Fruit fly (Drosophila melanogaster) whole organism, adult: ENCODE measurements around the gene CG15296.
A peak's percentile ranks its signal among the peaks of the same experiment; 100 is the strongest.

Experiments used
- CG33017 ChIP-seq: fragments of 200-800 bp; sonication (Bioruptor generic); optimal IDR thresholded peaks from 2 replicates; lab custom pipeline; 2018; ENCODE audit warnings: missing biosample characterization, mild to moderate bottlenecking, missing genetic modification characterization, moderate library complexity
- CG7045 ChIP-seq: fragments of 200-800 bp; sonication (Bioruptor generic); optimal IDR thresholded peaks from 2 replicates; lab custom pipeline; 2017; ENCODE audit warnings: missing biosample characterization, mild to moderate bottlenecking, missing genetic modification characterization
- Crg-1 ChIP-seq: fragments of 200-800 bp; sonication (Bioruptor generic); optimal IDR thresholded peaks from 2 replicates; lab custom pipeline; 2016; ENCODE audit warnings: missing biosample characterization, missing genetic modification characterization
- cnc ChIP-seq, 2 experiments: fragments of >200 bp; optimal IDR thresholded peaks; 2 replicates each; lab custom pipeline; 2017
- kay ChIP-seq: fragments of 200-800 bp; sonication (Bioruptor generic); peaks from one replicate; lab custom pipeline; 2016; ENCODE audit warnings: missing biosample characterization, missing genetic modification characterization, borderline replicate concordance
- ovo ChIP-seq: fragments of 200-800 bp; sonication (Bioruptor generic); optimal IDR thresholded peaks from 2 replicates; lab custom pipeline; 2016; ENCODE audit warnings: missing biosample characterization, missing genetic modification characterization
- toe ChIP-seq: fragments of 200-800 bp; sonication (Bioruptor generic); optimal IDR thresholded peaks from 2 replicates; lab custom pipeline; 2016; ENCODE audit warnings: missing biosample characterization, missing genetic modification characterization

DNA sequence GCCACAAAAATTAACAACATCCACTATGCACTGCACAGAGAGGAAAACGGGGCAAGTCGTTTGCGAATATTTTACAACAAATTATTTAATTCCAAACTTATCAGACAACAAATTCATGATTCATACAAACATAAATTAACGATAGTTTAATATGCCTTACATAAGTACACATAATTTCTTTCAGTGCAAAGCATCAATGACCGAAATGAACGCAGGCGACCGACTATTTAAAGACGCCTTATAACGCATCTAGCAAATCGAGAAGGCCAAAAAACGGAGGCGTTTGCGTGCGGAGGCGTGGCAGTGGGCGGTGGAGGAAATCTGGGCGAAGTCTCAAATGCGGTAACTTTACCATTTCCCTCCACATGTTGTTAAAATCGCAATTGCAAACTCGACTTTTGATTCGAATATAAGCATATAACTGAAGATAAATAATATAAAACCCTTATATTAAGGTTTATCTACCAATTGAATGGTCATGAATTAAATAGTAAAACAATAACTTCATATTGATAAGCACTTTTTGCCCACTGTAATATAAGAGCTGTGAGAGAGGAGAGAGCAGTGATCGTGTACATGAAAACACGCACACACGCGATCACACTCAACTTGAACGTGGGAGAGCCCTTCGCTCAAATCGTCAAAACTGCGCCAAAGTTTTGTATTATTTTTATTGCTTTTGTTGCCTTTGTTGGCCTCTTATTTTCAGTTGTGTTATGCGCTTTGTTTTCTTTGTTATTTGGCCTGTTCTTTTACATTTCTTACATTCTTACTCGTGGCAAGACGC is 19.1 kb downstream of the CG15296 start:
- TF ChIP-seq ovo, result no peak
- TF ChIP-seq kay (GFP tag; lab: Kevin White, UChicago), result no peak
- peak; percentile 77 for TF ChIP-seq CG7045 (GFP tag; lab: Kevin White, UChicago)
- no peak for TF ChIP-seq cnc (optimal IDR thresholded peaks at IDR 0.05; lab: Kevin White, UChicago)
- peak; percentile 53 for TF ChIP-seq CG33017
- peak; percentile 54 for TF ChIP-seq toe (GFP tag; lab: Kevin White, UChicago)
- peak; percentile 60 for TF ChIP-seq Crg-1 (GFP tag; lab: Kevin White, UChicago)
